Fruit fly (Drosophila melanogaster) whole organism, embryonic: ENCODE results near the gene CG11980.

Source experiments
- Atf3 ChIP-seq: fragments of 200-800 bp; sonication (Bioruptor generic); optimal IDR thresholded peaks from 3 replicates; lab custom pipeline; 2016; ENCODE audit warnings: missing biosample characterization, missing genetic modification characterization
- CG14667 ChIP-seq: fragments of 200-800 bp; sonication (Bioruptor generic); IDR thresholded peaks from 2 replicates; pipeline ENCODE4 v1.3.6; 2022; ENCODE audit warnings: missing biosample characterization, missing genetic modification characterization
- CG8765 ChIP-seq: fragments of 200-800 bp; sonication (Bioruptor generic); IDR thresholded peaks from 2 replicates; pipeline ENCODE4 v1.3.6; 2022; ENCODE audit warnings: missing biosample characterization, missing genetic modification characterization
- Doc2 ChIP-seq: fragments of 200-800 bp; sonication (Bioruptor generic); IDR thresholded peaks from 2 replicates; pipeline ENCODE4 v1.3.6; 2022; ENCODE audit warnings: missing biosample characterization, missing genetic modification characterization
- Fer1 ChIP-seq: fragments of 200-800 bp; sonication (Bioruptor generic); optimal IDR thresholded peaks from 2 replicates; lab custom pipeline; 2017; ENCODE audit warnings: missing biosample characterization, mild to moderate bottlenecking, missing genetic modification characterization
- Fer3 ChIP-seq: fragments of 200-800 bp; sonication (Bioruptor generic); optimal IDR thresholded peaks from 2 replicates; lab custom pipeline; 2018; ENCODE audit warnings: missing biosample characterization, mild to moderate bottlenecking, missing genetic modification characterization, moderate library complexity
- Gug ChIP-seq: fragments of 200-800 bp; sonication (Bioruptor generic); IDR thresholded peaks from 4 replicates; pipeline ENCODE4 v1.3.6; 2022; ENCODE audit warnings: missing biosample characterization, missing genetic modification characterization
- Hmx ChIP-seq: fragments of 200-800 bp; sonication (Bioruptor generic); optimal IDR thresholded peaks from 2 replicates; lab custom pipeline; 2016; ENCODE audit warnings: missing biosample characterization, missing genetic modification characterization
- Ravus ChIP-seq: fragments of 200-800 bp; sonication (Bioruptor generic); IDR thresholded peaks from 2 replicates; pipeline ENCODE4 v1.3.6; 2022; ENCODE audit warnings: missing biosample characterization, missing genetic modification characterization
- gt ChIP-seq: fragments of 200-800 bp; sonication (Bioruptor generic); IDR thresholded peaks from 2 replicates; pipeline ENCODE4 v1.3.6; 2022; ENCODE audit warnings: missing biosample characterization, missing genetic modification characterization
- jumu ChIP-seq: fragments of 200-800 bp; sonication (Bioruptor generic); optimal IDR thresholded peaks from 3 replicates; lab custom pipeline; 2016; ENCODE audit warnings: missing biosample characterization, missing genetic modification characterization
- sob ChIP-seq: fragments of 200-800 bp; sonication (Bioruptor generic); IDR thresholded peaks from 2 replicates; pipeline ENCODE4 v1.3.6; 2022; ENCODE audit warnings: missing biosample characterization, missing genetic modification characterization

DNA sequence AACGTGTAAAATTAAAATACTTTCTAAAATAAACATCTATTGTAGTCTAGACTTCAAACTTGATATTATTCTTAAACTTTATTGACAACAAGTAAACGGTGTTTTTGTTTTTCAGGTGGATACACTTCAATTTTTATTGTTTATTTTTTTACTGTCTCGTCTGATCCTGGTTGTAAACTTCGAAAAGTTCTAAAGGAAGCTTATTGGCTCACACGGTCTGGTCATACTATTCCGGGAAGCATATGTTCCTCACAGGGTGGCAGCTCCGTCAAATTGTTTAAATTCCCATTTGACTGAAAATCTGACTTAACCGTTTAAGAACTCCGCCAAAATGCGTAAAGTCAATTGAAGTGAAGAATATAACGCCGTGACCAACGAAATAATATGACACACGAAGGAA, 4.4 kb downstream of the CG11980 start, which contains the start of gene CG11983:
- TF ChIP-seq Hmx (GFP tag; lab: Kevin White, UChicago) (no peak), jumu (GFP tag; lab: Kevin White, UChicago) (no peak), Fer3 (tag; lab: Kevin White, UChicago) (no peak), gt (no peak), CG14667 (no peak), Atf3 (GFP tag; lab: Kevin White, UChicago) (no peak), Ravus (no peak), Gug (GFP tag; lab: Robert Waterston, UW) (no peak), Doc2 (GFP tag; lab: Robert Waterston, UW) (no peak), sob (no peak), CG8765 (GFP tag; lab: Robert Waterston, UW) (no peak), Fer1 (GFP tag; lab: Kevin White, UChicago) (no peak)
